Fruit fly (Drosophila melanogaster): ENCODE results near the gene robo2.

The robo2 gene

DNA sequence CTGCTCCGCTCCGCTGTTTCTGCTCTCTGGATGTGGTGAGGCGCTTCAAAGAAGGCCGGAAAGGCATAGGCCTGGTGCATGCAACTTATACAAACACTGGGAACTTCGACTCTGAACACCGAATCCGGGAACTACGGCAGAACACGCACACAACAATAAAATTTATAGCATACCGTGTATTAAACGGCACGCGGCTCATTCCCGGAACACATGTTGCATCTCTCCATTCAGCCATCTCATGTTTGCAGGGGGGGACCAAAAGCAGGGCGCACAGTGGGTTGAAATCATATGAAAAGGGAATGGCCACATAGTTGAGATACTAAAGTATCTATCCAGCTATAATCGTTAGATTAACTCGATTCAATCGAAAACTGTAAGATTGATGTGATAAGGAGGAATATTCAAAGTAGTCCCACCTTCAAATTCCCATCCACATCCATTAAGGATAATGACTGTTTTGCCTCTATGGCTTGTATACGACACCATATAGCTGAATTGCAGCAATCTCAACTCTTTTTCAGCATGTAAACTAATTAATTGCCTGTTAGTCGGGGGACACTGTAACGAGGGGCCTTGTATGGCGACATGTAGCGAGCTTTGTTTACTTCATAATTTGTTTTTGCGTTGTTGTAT lies 19.7 kb upstream of the robo2 start (continued):
- peak; percentile 42 for TF ChIP-seq nom (GFP tag; optimal IDR thresholded peaks at IDR 0.05)
- no peak; the same call in 1 of the 2 replicates for TF ChIP-seq ranshi (GFP tag; IDR thresholded peaks at IDR 0.05)
- peak; percentile 79 for TF ChIP-seq HLH3B (GFP tag; IDR thresholded peaks at IDR 0.05)
- no peak for TF ChIP-seq ase (GFP tag; IDR thresholded peaks at IDR 0.05)
- TF ChIP-seq Dp (GFP tag; optimal IDR thresholded peaks at IDR 0.05), result no peak
- TF ChIP-seq CG2202 (tag; optimal IDR thresholded peaks at IDR 0.05), result peak; percentile 72
- TF ChIP-seq psq (GFP tag; optimal IDR thresholded peaks at IDR 0.05), result no peak
- TF ChIP-seq CG10147 (GFP tag; optimal IDR thresholded peaks at IDR 0.05), result no peak
- peak; percentile 68 for TF ChIP-seq Chrac-16 (GFP tag; optimal IDR thresholded peaks at IDR 0.05)
- TF ChIP-seq Dip2 (GFP tag; IDR thresholded peaks at IDR 0.05), result no peak
- TF ChIP-seq slp2 (GFP tag; optimal IDR thresholded peaks at IDR 0.05), result peak; percentile 20
- TF ChIP-seq jing (GFP tag; optimal IDR thresholded peaks at IDR 0.05), result peak; percentile 76
- no peak for TF ChIP-seq H2.0 (GFP tag; IDR thresholded peaks at IDR 0.05)
- no peak for TF ChIP-seq h (optimal IDR thresholded peaks at IDR 0.05)
- peak; percentile 60 for TF ChIP-seq tin (GFP tag; optimal IDR thresholded peaks at IDR 0.05)
- peak; percentile 80 for TF ChIP-seq Hey (tag; optimal IDR thresholded peaks at IDR 0.05)
- TF ChIP-seq CG10274 (GFP tag; optimal IDR thresholded peaks at IDR 0.05), result peak; percentile 20
- peak; percentile 81 for TF ChIP-seq btn (GFP tag; optimal IDR thresholded peaks at IDR 0.05)
- TF ChIP-seq eve (GFP tag; optimal IDR thresholded peaks at IDR 0.05), result peak in 1 of 2 experiments; percentile 96
- peak; percentile 63 for TF ChIP-seq CG1602 (GFP tag; optimal IDR thresholded peaks at IDR 0.05)
- TF ChIP-seq CG12104 (GFP tag; optimal IDR thresholded peaks at IDR 0.05), result peak; percentile 35
- TF ChIP-seq Neu2 (GFP tag; optimal IDR thresholded peaks at IDR 0.05; ENCODE audit: borderline replicate concordance), result no peak
- peak; percentile 41; the same call in 1 of the 2 replicates for TF ChIP-seq ap (GFP tag; IDR thresholded peaks at IDR 0.05)
- TF ChIP-seq Fer3 (tag; optimal IDR thresholded peaks at IDR 0.05), result peak; percentile 15
- TF ChIP-seq CG6254 (GFP tag; optimal IDR thresholded peaks at IDR 0.05), result peak; percentile 79
- peak; percentile 11 for TF ChIP-seq CG10543 (GFP tag; optimal IDR thresholded peaks at IDR 0.05)
- no peak for TF ChIP-seq BEAF-32 (GFP tag; optimal IDR thresholded peaks at IDR 0.05)
- peak; percentile 52 for TF ChIP-seq CG7786 (GFP tag; optimal IDR thresholded peaks at IDR 0.05)
- TF ChIP-seq lab (GFP tag; optimal IDR thresholded peaks at IDR 0.05), result peak; percentile 54
- peak; percentile 64; the same call in 2 of the 3 replicates for TF ChIP-seq CG7357 (GFP tag; IDR thresholded peaks at IDR 0.05)
- TF ChIP-seq ac (GFP tag; optimal IDR thresholded peaks at IDR 0.05), result peak; percentile 13
- no peak for TF ChIP-seq lov (optimal IDR thresholded peaks at IDR 0.05)
- no peak for TF ChIP-seq lov (GFP tag; IDR thresholded peaks at IDR 0.05)
- peak; percentile 34; the same call in 1 of the 2 replicates for TF ChIP-seq E2f2 (GFP tag; IDR thresholded peaks at IDR 0.05)
- TF ChIP-seq CG32772 (GFP tag; IDR thresholded peaks at IDR 0.05), result peak; percentile 48; the same call in 1 of the 2 replicates
- TF ChIP-seq CG10462 (GFP tag; optimal IDR thresholded peaks at IDR 0.05), result peak; percentile 65
- TF ChIP-seq chif (GFP tag; optimal IDR thresholded peaks at IDR 0.05), result peak; percentile 78 to 81
- TF ChIP-seq sisA (GFP tag; IDR thresholded peaks at IDR 0.05), result peak; percentile 69
- peak; percentile 34; the same call in 1 of the 2 replicates for TF ChIP-seq seq (GFP tag; IDR thresholded peaks at IDR 0.05)
- TF ChIP-seq B-H1 (GFP tag; IDR thresholded peaks at IDR 0.05), result no peak
- TF ChIP-seq Meics (GFP tag; optimal IDR thresholded peaks at IDR 0.05), result no peak
- peak; percentile 73 for TF ChIP-seq CG12219 (GFP tag; optimal IDR thresholded peaks at IDR 0.05)
- TF ChIP-seq trh (GFP tag; optimal IDR thresholded peaks at IDR 0.05), result no peak
- TF ChIP-seq CG1647 (GFP tag; optimal IDR thresholded peaks at IDR 0.05), result no peak
- peak; percentile 21 for TF ChIP-seq Bdp1 (GFP tag; optimal IDR thresholded peaks at IDR 0.05)
- TF ChIP-seq Usf (GFP tag; optimal IDR thresholded peaks at IDR 0.05), result peak; percentile 3
- 0 out of 3 replicates have a peak, but pooled peaks have one; percentile 65 for TF ChIP-seq ci (GFP tag; IDR thresholded peaks at IDR 0.05)
- TF ChIP-seq eyg (GFP tag; optimal IDR thresholded peaks at IDR 0.05), result no peak
- TF ChIP-seq ro (GFP tag; IDR thresholded peaks at IDR 0.05), result no peak
- peak; percentile 74 for TF ChIP-seq CG6689 (GFP tag; IDR thresholded peaks at IDR 0.05)
- peak; percentile 92 for TF ChIP-seq twi (tag; optimal IDR thresholded peaks at IDR 0.05)
